Fruit fly (Drosophila melanogaster) ovary, adult (tissue): Measurements from ENCODE around the gene Zir.

Source experiments
- CG17801 ChIP-seq: fragments of 200-800 bp; optimal IDR thresholded peaks from 2 replicates; lab custom pipeline; 2019; ENCODE audit warnings: missing biosample characterization, mild to moderate bottlenecking, missing genetic modification characterization, moderate library complexity; ENCODE audit not compliant: partially characterized antibody

Zir gene

DNA sequence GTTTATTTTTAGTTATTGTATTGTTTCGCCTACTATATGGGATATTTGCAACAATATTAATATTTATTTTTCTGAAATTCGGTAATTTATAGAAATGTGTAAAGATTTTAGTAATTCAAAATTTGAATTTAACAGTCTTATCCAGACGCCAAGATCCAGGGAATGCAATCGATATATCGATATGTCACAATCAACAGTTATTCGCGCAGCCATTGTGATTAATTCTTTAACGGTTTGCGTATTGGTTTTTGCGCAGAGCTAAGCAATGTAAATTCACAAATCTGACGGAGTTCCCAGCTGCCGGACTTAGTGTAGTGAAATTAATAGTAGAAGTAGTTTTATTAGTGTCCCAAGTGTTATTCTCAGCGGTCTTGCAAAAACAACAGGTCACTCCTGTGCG lies 19.9 kb downstream of the Zir start, which contains the start of gene ND-15:
ND-15 (plus strand) TSS at position 298 of the 400 bp plus-strand sequence.
- no peak for TF ChIP-seq CG17801 (GFP tag; lab: Kevin White, UChicago)

DNA sequence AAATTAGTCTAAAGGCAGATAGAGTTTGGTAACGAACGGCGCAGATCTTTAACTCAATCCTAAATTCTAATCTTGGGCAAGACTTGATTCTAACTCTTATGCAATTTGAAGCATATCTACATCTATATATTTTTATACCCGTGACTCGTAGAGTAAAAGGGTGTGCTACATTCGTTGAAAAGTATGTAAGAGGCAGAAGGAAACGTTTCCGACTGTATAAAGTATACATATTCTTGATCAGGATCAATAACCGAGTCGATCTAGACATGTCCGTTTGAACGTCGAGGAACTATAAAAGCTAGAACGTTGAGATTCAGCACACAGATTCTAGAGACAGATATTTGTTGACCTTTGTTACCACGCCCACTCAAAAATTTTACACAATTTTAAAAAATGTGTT lies 21.8 kb downstream of the Zir start, which contains the start of gene CG13694:
CG13694 (minus strand) TSS at position 101 of the 400 bp plus-strand sequence.
- no peak for TF ChIP-seq CG17801 (GFP tag; lab: Kevin White, UChicago)

DNA sequence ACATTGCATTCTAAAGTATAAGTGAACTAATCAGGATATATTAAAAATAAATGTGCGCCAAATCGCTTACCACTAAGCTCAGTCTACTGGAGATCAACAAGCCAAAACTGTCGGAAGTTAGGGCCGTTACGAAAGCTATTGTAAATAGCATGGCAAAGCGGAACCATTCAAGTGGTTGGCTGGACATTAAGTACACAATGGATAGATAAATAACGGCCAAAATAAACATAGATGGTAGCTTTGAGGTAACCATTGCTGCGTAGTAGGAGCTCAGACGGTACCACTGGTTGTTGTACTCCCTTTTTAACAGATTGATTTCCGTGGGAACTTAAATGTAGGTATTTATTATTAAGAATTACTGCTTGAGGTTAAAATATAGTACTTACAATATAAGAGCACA lies 23.2 kb downstream of the Zir start:
- TF ChIP-seq CG17801 (GFP tag; lab: Kevin White, UChicago), result no peak

DNA sequence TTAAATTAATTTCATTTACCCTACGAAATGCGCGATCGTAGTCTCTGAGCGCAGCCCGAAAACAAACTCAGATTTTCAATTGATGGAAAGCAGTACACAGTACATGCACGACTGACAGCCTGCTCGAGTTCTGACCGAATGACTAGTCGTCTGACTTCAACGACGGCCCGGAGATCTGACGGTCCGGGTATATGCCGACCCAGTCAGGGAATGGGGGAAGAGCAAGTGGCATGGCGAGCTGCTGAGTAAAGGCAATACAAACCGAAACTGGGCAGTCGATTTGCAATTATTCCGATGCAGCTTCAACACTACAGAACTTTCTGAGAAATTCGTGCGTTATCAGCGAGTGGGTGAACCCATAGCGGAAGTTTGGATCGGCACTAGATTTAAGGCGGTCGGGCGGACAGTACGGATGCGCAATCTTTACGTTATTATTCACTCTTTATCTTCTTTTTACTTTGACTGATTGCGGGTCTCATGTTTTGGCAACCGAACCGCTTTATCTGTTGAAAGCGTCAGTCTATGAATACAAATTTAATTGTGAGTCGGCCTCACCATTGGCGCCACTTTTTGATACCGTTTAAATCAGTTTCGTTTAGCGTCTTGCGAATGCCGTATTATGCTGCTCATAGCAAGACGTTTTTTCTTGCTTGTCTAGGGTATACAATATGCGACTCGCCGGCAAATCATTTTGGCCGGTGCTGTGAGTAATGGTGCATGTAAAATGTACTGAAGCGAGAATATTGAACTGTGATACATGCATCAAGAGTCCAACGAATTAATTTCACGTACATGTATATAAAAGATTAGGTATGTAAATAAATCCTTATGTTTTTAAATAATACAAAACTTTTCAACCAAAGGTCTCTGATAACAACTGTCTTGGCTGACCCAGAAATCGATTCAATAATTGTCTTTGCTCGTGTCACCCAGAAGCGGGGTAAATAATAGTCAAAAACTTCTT lies 26.2 kb downstream of the Zir start:
- TF ChIP-seq CG17801 (GFP tag; lab: Kevin White, UChicago), result no peak

DNA sequence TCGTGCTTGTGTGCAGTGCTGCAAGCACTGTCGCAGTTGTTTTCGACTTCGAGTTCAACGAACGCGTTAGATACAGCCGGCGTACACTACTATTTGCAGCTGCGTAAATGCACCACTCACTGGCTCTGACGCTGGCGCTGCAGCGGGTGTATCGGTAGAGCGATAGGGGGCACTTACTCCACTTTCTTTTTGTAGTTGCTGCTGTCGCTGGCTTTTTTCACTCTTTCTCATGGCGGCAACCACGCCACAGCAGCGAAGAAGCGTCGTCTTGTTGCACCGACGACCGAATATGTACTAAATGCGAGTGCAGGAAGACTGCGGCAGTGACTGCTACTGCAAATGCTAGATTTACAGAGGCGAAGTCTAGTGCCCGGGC lies 26.9 kb downstream of the Zir start, which contains the start of gene CG4822:
CG4822 (minus strand) TSS at position 299 of the 376 bp plus-strand sequence.
- no peak for TF ChIP-seq CG17801 (GFP tag; lab: Kevin White, UChicago)

DNA sequence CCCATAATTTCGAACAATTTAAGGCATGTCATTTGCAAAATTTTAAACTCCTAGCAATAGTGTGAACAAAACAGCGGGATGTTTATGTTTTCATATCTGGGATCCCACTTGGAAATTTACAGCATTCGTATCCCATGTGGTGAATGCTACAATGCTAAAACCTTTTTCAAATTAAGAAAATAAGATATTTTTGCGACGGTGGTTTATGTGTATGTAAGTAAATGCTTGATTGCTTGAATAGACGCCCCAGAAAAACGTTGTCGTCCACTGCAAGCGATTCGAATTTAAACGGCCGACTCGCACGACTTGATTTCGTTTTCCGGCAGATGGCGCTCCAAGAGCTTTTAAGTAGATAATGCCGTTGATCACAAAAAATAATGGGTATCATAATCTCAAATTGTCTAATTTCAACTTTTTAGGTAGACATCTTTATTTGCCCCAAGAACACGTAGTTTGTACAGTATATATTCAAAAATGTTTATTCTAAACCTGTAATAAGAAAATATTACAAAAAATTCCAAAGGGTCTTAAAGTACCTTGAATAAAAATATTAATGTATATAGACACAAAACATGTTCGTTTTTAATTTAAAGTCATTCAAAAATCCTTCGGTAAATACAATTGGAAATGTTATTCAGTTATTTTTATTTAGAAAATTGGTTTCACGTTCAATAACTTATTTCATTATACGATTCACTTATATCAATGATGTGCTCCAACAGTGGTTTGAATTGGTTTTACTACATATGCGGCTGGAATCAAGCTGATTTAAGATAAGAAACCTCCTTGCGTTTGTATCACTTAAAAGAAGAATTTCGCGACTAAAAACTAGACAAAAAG lies 27.8 kb downstream of the Zir start:
- TF ChIP-seq CG17801 (GFP tag; lab: Kevin White, UChicago), result no peak

DNA sequence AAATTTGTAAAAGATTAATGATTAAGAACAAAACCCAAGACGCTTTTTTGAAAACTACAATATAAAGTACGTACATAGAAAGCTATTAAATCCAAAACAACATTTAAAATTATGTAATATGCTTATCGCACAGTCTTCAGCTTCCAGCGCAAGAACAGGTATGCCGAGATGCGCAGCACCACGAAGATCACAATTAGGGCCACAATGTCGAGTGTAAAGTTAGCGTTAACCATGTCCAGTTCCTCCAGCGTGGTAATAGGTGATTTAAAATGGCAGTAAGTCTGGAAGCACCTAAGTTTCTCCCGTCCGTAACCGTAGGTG lies 28.4 kb downstream of the Zir start:
- no peak for TF ChIP-seq CG17801 (GFP tag; lab: Kevin White, UChicago)

DNA sequence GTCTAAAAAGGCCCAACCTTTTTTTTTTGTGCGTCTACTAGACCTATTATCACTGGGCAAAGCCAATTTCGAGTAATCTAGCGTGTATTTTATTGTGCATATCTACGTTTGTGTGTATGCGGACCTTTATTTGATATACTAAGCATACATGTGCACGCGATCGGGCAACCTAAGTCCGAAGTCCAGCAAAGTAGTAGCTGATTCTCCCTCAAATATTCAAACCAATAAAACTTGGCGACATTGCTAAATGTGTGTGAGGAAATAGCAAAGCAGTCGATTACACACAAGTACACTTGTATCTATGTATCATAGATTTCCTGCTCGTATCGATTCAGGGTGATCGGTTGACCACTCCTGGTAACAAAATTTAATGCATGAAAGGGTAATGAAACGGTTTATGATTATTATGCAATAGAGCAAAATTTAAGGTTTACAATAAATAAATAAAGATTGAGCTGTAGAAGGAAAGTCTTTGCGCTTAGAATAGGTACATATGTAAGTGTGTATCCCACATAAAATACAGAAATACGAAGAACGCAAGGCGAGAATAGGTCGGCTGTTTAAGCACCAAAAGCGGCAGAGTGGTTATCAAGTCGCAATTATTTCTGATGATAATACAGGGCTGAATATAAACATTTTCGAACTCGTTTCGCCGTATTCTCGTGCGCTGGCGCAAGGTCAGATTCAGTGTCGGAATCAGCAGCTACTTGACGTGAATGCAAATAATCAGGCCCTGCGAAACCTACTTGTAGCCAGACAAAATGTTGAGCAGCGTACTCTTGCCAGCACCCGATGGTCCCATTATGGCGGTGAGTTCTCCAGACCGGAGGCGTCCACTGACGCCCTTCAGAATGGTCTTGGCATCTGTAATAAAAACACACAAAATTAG lies 31.1 kb downstream of the Zir start:
- TF ChIP-seq CG17801 (GFP tag; lab: Kevin White, UChicago), result peak; percentile 46

DNA sequence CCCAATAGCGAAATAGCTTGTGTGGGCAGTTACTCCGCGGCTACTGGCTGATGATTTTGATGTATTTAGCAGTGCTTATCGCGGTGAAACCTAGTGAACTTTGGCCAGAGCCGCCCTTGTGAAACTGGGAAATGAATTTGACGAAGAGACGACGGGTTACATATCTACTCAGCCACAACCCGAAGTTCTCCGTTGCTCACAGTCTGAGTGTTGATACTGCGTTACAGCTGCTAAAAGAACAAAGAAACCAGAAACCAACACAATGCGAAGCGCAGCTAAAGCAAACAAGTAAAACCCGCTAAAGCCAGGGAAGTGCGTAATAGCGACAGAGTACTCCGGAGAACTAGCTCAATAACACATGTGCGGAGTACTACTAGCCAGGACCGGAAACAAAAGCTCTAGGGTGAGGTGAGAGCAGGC lies 33.8 kb downstream of the Zir start:
- no peak for TF ChIP-seq CG17801 (GFP tag; lab: Kevin White, UChicago)

DNA sequence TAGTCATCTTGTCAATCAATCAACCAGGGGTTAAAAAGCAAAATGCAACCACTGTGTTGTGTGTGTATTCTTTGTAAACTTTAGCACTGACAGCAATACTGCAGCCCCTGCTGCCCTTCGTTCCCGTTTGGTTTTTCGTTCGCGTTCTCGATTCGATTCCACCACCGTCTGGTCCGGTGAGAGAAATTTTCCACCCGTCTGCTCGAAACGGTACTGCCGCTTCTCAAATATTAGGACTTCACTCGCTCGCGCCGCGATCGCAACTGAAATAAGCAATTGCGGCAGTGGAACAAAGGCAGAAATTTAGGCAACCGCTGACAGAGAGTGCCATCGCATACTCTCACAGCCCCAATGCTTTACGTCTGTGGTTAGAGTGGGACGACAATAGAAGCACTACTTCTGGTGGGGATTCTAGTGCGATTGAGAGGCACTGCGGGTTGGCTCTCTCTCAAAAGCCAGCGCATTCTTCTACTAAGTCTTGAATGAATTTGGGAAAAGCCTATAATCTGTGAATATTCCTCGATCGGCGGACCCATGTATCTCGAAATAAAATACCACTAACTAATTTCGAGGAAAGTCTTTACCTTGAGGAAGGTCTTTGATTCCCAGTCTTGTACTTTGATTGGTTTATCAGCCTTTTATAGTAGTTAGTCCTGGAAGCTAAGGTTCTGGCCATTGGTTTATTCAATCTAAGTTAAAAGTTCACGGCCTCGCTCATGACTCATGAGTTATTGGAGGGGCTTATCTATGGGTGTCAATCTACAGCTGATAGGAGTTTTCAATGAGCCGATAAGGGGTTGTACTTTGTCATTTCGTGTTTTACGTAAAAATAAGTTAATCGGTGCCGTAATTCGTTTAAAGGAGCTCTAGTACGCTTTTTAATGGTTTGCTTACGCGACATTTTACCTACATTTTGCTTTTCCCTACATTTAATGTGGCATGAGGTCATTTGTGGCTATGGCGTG lies 34.7 kb downstream of the Zir start:
- peak; percentile 91 for TF ChIP-seq CG17801 (GFP tag; lab: Kevin White, UChicago)

DNA sequence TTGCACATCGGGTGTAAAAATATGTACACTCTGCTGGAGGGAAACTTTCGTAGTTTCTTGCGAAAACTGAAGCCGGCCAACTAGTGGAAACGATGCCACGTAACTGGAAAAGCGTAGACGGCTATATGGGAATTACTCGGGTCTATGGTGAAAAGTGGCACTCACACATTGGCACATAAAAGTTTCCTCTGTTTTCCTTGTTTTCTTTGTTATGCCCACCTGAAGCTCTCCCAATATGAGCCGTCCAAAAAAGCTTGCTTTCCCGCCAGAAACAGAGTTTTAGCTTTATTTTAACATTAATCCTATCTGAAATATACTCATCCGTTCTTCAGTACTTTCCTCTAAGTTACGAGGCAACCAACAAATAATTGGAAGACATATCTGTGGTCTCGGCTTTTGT lies 36.2 kb downstream of the Zir start, which contains the start of gene CG3164:
CG3164 (minus strand) TSS at position 101 of the 400 bp plus-strand sequence.
- no peak for TF ChIP-seq CG17801 (GFP tag; lab: Kevin White, UChicago)

DNA sequence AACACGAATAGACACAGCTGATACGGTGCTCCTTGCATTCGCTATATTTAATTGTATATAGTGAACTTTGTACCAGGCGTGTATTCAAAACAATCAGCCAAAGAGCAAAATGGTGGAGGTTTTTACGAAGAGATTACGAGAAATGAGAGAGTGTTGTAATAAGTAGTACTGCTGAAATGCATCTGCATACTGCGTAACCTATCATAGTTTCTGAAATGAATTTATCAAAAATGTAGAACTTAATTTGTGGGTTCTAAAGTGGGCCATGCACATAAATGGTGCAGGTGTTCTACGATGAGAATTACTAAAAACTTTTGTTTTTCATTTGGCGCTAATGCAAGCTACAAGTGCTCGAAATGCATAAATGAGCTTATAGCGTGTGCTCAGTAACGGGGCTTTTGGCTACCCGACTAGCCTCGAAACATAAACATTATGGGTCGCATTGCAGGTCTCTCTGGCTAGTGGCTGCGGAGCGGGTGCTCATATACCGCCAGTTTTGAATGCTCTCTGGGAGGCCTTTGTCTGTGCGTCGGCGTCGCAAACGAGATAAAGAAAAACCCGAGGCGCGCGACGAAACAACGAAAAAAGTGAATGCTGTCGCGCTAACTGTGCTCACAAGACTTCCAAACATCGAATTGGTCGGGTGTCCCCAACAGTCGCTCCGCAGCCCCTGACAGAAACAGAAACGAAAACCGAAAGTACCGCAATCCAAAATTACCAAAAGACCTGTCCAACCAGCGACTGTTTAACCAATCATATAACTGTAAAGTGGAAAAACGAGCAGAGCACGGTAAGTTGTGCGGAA lies 37.1 kb downstream of the Zir start, which contains the start of gene Gs1:
Gs1 (plus strand) TSS at position 612 of the 805 bp plus-strand sequence.
- peak; percentile 49 for TF ChIP-seq CG17801 (GFP tag; lab: Kevin White, UChicago)
